Worm (Caenorhabditis elegans) whole organism, L3 larva: ENCODE measurements around the gene syx-3.

ENCODE experiments used
- aly-2 ChIP-seq: fragments of 150-350 bp; optimal IDR thresholded peaks from 2 replicates; lab custom pipeline; 2014; ENCODE audit warnings: missing biosample characterization, missing genetic modification characterization
- fos-1 ChIP-seq: fragments of 150-350 bp; optimal IDR thresholded peaks from 2 replicates; lab custom pipeline; 2014; ENCODE audit warnings: missing biosample characterization, missing genetic modification characterization

- TF ChIP-seq aly-2 (no peak), fos-1 (no peak)
Observed at ce11 chrX:5386558-5386957, 37.7 kb downstream of the syx-3 start, which contains the start of gene kcnl-3.
